Fruit fly (Drosophila melanogaster) whole organism, prepupa: ENCODE results near the gene CG10466.

Source experiments
- Blimp-1 ChIP-seq: fragments of 200-800 bp; sonication (Bioruptor generic); optimal IDR thresholded peaks from 3 replicates; lab custom pipeline; 2017; ENCODE audit warnings: missing biosample characterization, missing genetic modification characterization, mild to moderate bottlenecking, moderate library complexity, missing genetic modification reagents
- CG10631 ChIP-seq: fragments of 200-800 bp; sonication (Bioruptor generic); optimal IDR thresholded peaks from 2 replicates; lab custom pipeline; 2016; ENCODE audit warnings: missing biosample characterization, missing genetic modification characterization
- CG10669 ChIP-seq: fragments of 200-800 bp; sonication (Bioruptor generic); optimal IDR thresholded peaks from 3 replicates; lab custom pipeline; 2018; ENCODE audit warnings: missing biosample characterization, mild to moderate bottlenecking, missing genetic modification characterization, moderate library complexity
- CG11294 ChIP-seq: fragments of 200-800 bp; sonication (Bioruptor generic); IDR thresholded peaks from 2 replicates; pipeline ENCODE4 v1.3.6; 2022; ENCODE audit warnings: missing biosample characterization, missing genetic modification characterization
- CG11762 ChIP-seq: fragments of 200-800 bp; sonication (Bioruptor generic); optimal IDR thresholded peaks from 3 replicates; lab custom pipeline; 2016; ENCODE audit warnings: missing biosample characterization, missing genetic modification characterization; ENCODE audit not compliant: insufficient read depth
- CG11902 ChIP-seq: fragments of 200-800 bp; sonication (Bioruptor generic); optimal IDR thresholded peaks from 3 replicates; lab custom pipeline; 2016; ENCODE audit warnings: missing biosample characterization, missing genetic modification characterization
- CG15336 ChIP-seq: fragments of 200-800 bp; sonication (Bioruptor generic); IDR thresholded peaks from 2 replicates; pipeline ENCODE4 v1.3.6; 2022; ENCODE audit warnings: missing biosample characterization, missing genetic modification characterization
- CG3032 ChIP-seq: fragments of 200-800 bp; optimal IDR thresholded peaks from 2 replicates; lab custom pipeline; 2019; ENCODE audit warnings: missing biosample characterization, mild to moderate bottlenecking, missing genetic modification characterization, moderate library complexity
- CG3919 ChIP-seq: fragments of 200-800 bp; sonication (Bioruptor generic); optimal IDR thresholded peaks from 3 replicates; lab custom pipeline; 2016; ENCODE audit warnings: missing biosample characterization, missing genetic modification characterization
- CG4318 ChIP-seq: fragments of 200-800 bp; sonication (Bioruptor generic); optimal IDR thresholded peaks from 3 replicates; lab custom pipeline; 2017; ENCODE audit warnings: missing biosample characterization, mild to moderate bottlenecking, missing genetic modification characterization
- CG6163 ChIP-seq: fragments of 200-800 bp; sonication (Bioruptor generic); IDR thresholded peaks from 3 replicates; pipeline ENCODE4 v1.3.6; 2022; ENCODE audit warnings: missing biosample characterization, missing genetic modification characterization
- CG6276 ChIP-seq: fragments of 200-800 bp; sonication (Bioruptor generic); optimal IDR thresholded peaks from 2 replicates; lab custom pipeline; 2017; ENCODE audit warnings: missing biosample characterization, mild to moderate bottlenecking, missing genetic modification characterization
- CG6792 ChIP-seq: fragments of 200-800 bp; sonication (Bioruptor generic); optimal IDR thresholded peaks from 3 replicates; lab custom pipeline; 2016; ENCODE audit warnings: missing biosample characterization, missing genetic modification characterization
- CG6854 ChIP-seq: fragments of 200-800 bp; sonication (Bioruptor generic); optimal IDR thresholded peaks from 2 replicates; lab custom pipeline; 2017; ENCODE audit warnings: missing biosample characterization, mild to moderate bottlenecking, missing genetic modification characterization
- CG7368 ChIP-seq: fragments of 200-800 bp; sonication (Bioruptor generic); optimal IDR thresholded peaks from 3 replicates; lab custom pipeline; 2016; ENCODE audit warnings: missing biosample characterization, missing genetic modification characterization
- CG8319 ChIP-seq: fragments of 200-800 bp; sonication (Bioruptor generic); optimal IDR thresholded peaks from 3 replicates; lab custom pipeline; 2016; ENCODE audit warnings: missing biosample characterization, missing genetic modification characterization
- CG8632 ChIP-seq: fragments of 200-800 bp; sonication (Bioruptor generic); optimal IDR thresholded peaks from 3 replicates; lab custom pipeline; 2016; ENCODE audit warnings: missing biosample characterization, missing genetic modification characterization
- CG9139 ChIP-seq: fragments of 200-800 bp; sonication (Bioruptor generic); optimal IDR thresholded peaks from 3 replicates; lab custom pipeline; 2017; ENCODE audit warnings: missing biosample characterization, mild to moderate bottlenecking, missing genetic modification characterization
- Eip75B ChIP-seq: fragments of 200-800 bp; sonication (Bioruptor generic); optimal IDR thresholded peaks from 3 replicates; lab custom pipeline; 2016; ENCODE audit warnings: missing biosample characterization, missing genetic modification characterization
- Eip78C ChIP-seq: fragments of 200-800 bp; sonication (Bioruptor generic); peaks from one replicate; lab custom pipeline; 2016; ENCODE audit warnings: missing biosample characterization, missing genetic modification characterization
- Eip93F ChIP-seq: fragments of 200-800 bp; sonication (Bioruptor generic); optimal IDR thresholded peaks from 2 replicates; lab custom pipeline; 2016; ENCODE audit warnings: missing biosample characterization, mild to moderate bottlenecking, missing genetic modification characterization
- Hr38 ChIP-seq: sonication (Bioruptor generic); optimal IDR thresholded peaks from 2 replicates; lab custom pipeline; 2016; ENCODE audit warnings: missing biosample characterization, missing genetic modification characterization
- Hr4 ChIP-seq: fragments of 200-800 bp; sonication (Bioruptor generic); optimal IDR thresholded peaks from 3 replicates; lab custom pipeline; 2016; ENCODE audit warnings: missing biosample characterization, missing genetic modification characterization
- Lpt ChIP-seq: fragments of 200-800 bp; sonication (Bioruptor generic); optimal IDR thresholded peaks from 3 replicates; lab custom pipeline; 2016; ENCODE audit warnings: missing biosample characterization, missing genetic modification characterization
- OdsH ChIP-seq: fragments of 200-800 bp; sonication (Bioruptor generic); optimal IDR thresholded peaks from 3 replicates; lab custom pipeline; 2016; ENCODE audit warnings: missing biosample characterization, missing genetic modification characterization
- Smox ChIP-seq: fragments of 200-800 bp; sonication (Bioruptor generic); optimal IDR thresholded peaks from 3 replicates; lab custom pipeline; 2016; ENCODE audit warnings: missing biosample characterization, missing genetic modification characterization
- Sox102F ChIP-seq: fragments of 200-800 bp; sonication (Bioruptor generic); optimal IDR thresholded peaks from 2 replicates; lab custom pipeline; 2016; ENCODE audit warnings: missing biosample characterization, mild to moderate bottlenecking, missing genetic modification characterization
- Sox15 ChIP-seq: fragments of 200-800 bp; sonication (Bioruptor generic); optimal IDR thresholded peaks from 3 replicates; lab custom pipeline; 2016; ENCODE audit warnings: missing biosample characterization, missing genetic modification characterization
- achi ChIP-seq: fragments of 200-800 bp; sonication (Bioruptor generic); optimal IDR thresholded peaks from 3 replicates; lab custom pipeline; 2016; ENCODE audit warnings: missing biosample characterization, missing genetic modification characterization
- dac ChIP-seq: fragments of 200-800 bp; sonication (Bioruptor generic); optimal IDR thresholded peaks from 2 replicates; lab custom pipeline; 2017; ENCODE audit warnings: missing biosample characterization, mild to moderate bottlenecking, missing genetic modification characterization
- dsx ChIP-seq: fragments of 200-800 bp; optimal IDR thresholded peaks from 3 replicates; lab custom pipeline; 2019; ENCODE audit warnings: missing biosample characterization, mild to moderate bottlenecking, missing genetic modification characterization, moderate library complexity; ENCODE audit not compliant: poor library complexity, severe bottlenecking
- fd59A ChIP-seq: fragments of 200-800 bp; sonication (Bioruptor generic); optimal IDR thresholded peaks from 2 replicates; lab custom pipeline; 2017; ENCODE audit warnings: missing biosample characterization, mild to moderate bottlenecking, missing genetic modification characterization, missing genetic modification reagents
- fkh ChIP-seq: fragments of 200-800 bp; sonication (Bioruptor generic); optimal IDR thresholded peaks from 3 replicates; lab custom pipeline; 2017; ENCODE audit warnings: missing biosample characterization, mild to moderate bottlenecking, missing genetic modification characterization, moderate library complexity
- lz ChIP-seq: fragments of 200-800 bp; sonication (Bioruptor generic); optimal IDR thresholded peaks from 3 replicates; lab custom pipeline; 2016; ENCODE audit warnings: missing biosample characterization, missing genetic modification characterization
- net ChIP-seq: fragments of 200-800 bp; sonication (Bioruptor generic); optimal IDR thresholded peaks from 3 replicates; lab custom pipeline; 2016; ENCODE audit warnings: missing biosample characterization, missing genetic modification characterization
- pdm3 ChIP-seq: fragments of 200-800 bp; sonication (Bioruptor generic); optimal IDR thresholded peaks from 3 replicates; lab custom pipeline; 2016; ENCODE audit warnings: missing biosample characterization, missing genetic modification characterization
- ss ChIP-seq, 2 experiments: fragments of 200-800 bp; sonication (Bioruptor generic); optimal IDR thresholded peaks; 2 replicates in 1 of 2; 3 replicates in 1 of 2; lab custom pipeline; 2017 to 2018; ENCODE audit warnings: mild to moderate bottlenecking in 2 of 2, missing biosample characterization in 2 of 2, missing genetic modification characterization in 2 of 2, moderate library complexity in 1 of 2
- svp ChIP-seq: fragments of 200-800 bp; sonication (Bioruptor generic); peaks from one replicate; lab custom pipeline; 2016; ENCODE audit warnings: missing biosample characterization, missing genetic modification characterization
- vri ChIP-seq: fragments of 200-800 bp; sonication (Bioruptor generic); optimal IDR thresholded peaks from 3 replicates; lab custom pipeline; 2016; ENCODE audit warnings: missing biosample characterization, mild to moderate bottlenecking, missing genetic modification characterization

The CG10466 gene

DNA sequence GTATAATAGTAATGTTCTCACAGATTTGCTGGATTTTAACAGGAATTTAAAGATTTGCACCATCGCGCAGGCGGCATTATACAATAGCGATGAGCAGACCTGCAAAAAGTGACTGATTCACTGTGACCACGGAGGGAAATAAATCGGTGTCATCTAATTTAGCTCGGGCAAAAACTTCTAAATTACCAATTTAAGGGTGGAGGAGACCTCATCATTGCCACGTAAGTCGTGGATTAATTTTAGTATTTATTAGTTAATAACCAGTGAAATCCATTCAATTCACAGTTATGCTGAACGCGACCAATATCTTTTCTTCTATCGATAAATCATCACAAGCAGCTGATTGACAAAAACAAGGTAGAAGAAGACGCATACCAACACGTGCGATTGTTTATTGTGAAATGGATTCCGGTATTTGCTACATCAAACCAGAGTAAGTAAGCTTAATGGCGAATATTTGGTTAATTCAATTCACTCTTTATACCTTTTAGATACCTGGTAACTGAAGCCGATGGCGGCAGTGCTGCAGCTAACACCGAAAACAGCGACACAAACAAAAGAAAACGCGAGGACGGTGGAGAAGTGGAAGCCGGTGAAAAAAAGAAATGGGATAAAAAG, 33.3 kb upstream of the CG10466 start, which contains the start of the genes CG10628 and Dus3 (continued):
- peak; percentile 85 for TF ChIP-seq net (GFP tag; lab: Kevin White, UChicago)
- peak; percentile 58 for TF ChIP-seq CG6276
- TF ChIP-seq CG3919 (GFP tag; lab: Kevin White, UChicago): peak; percentile 87
- TF ChIP-seq fkh (GFP tag; lab: Kevin White, UChicago): peak; percentile 63
- TF ChIP-seq fd59A (GFP tag; lab: Kevin White, UChicago): peak; percentile 69
- TF ChIP-seq Blimp-1 (GFP tag; lab: Kevin White, UChicago): peak; percentile 55
- peak; percentile 83 for TF ChIP-seq Smox (GFP tag; lab: Kevin White, UChicago)
- TF ChIP-seq achi: peak; percentile 87
- TF ChIP-seq CG7368 (GFP tag; lab: Kevin White, UChicago): peak; percentile 81
- peak; percentile 92 for TF ChIP-seq Eip78C
- peak; percentile 92 for TF ChIP-seq Eip75B
- peak; percentile 89 for TF ChIP-seq CG3032 (tag; lab: Kevin White, UChicago)
- no peak for TF ChIP-seq dsx (GFP tag; lab: Kevin White, UChicago)
- TF ChIP-seq CG6163 (GFP tag; lab: Robert Waterston, UW): peak; percentile 92
- no peak for TF ChIP-seq CG10631 (GFP tag; lab: Kevin White, UChicago)
- peak; percentile 66 for TF ChIP-seq vri (GFP tag; lab: Kevin White, UChicago)
- TF ChIP-seq CG4318 (GFP tag; lab: Kevin White, UChicago): no peak
- TF ChIP-seq Hr38: peak; percentile 65
- peak; percentile 78 for TF ChIP-seq Lpt (GFP tag; lab: Kevin White, UChicago)
- peak; percentile 93 for TF ChIP-seq lz (GFP tag; lab: Kevin White, UChicago)
- TF ChIP-seq CG11294 (GFP tag; lab: Robert Waterston, UW): peak; percentile 82
- TF ChIP-seq CG6792 (GFP tag; lab: Kevin White, UChicago): peak; percentile 83
- peak; percentile 80 for TF ChIP-seq Sox15 (GFP tag; lab: Kevin White, UChicago)
- TF ChIP-seq CG6854 (GFP tag; lab: Kevin White, UChicago): peak; percentile 68
- TF ChIP-seq CG8632 (GFP tag; lab: Kevin White, UChicago): peak; percentile 70
- TF ChIP-seq CG11902 (GFP tag; lab: Kevin White, UChicago): peak; percentile 78
- peak; percentile 15 for TF ChIP-seq CG9139 (GFP tag; lab: Kevin White, UChicago)
- peak; percentile 87 for TF ChIP-seq dac (GFP tag; lab: Kevin White, UChicago)
- peak; percentile 92 for TF ChIP-seq Hr4 (GFP tag; lab: Kevin White, UChicago)
- TF ChIP-seq CG10669 (GFP tag; lab: Kevin White, UChicago): peak; percentile 83
- TF ChIP-seq ss (GFP tag; optimal IDR thresholded peaks at IDR 0.05; lab: Kevin White, UChicago): peak in 1 of 2 experiments; percentile 80
- peak; percentile 76 for TF ChIP-seq Sox102F (GFP tag; lab: Kevin White, UChicago)
- TF ChIP-seq CG15336 (GFP tag; lab: Robert Waterston, UW): peak; percentile 85
- peak; percentile 62 for TF ChIP-seq Eip93F
- peak; percentile 76 for TF ChIP-seq CG11762 (GFP tag; lab: Kevin White, UChicago)
- TF ChIP-seq pdm3 (GFP tag; lab: Kevin White, UChicago): no peak
- peak; percentile 78 for TF ChIP-seq CG8319 (GFP tag; lab: Kevin White, UChicago)
- TF ChIP-seq svp (GFP tag; lab: Kevin White, UChicago): peak; percentile 91

dm6 chr2L:19763446-19763772, 28.5 kb upstream of the CG10466 start:
- TF ChIP-seq Blimp-1 (GFP tag; lab: Kevin White, UChicago): no peak
- TF ChIP-seq OdsH: no peak
- peak; percentile 27 for TF ChIP-seq Eip78C
- peak; percentile 91 for TF ChIP-seq svp (GFP tag; lab: Kevin White, UChicago)
- TF ChIP-seq Eip93F: no peak
- TF ChIP-seq fkh (GFP tag; lab: Kevin White, UChicago): no peak
- TF ChIP-seq, all 60 proteins: peak for 2
